Fruit fly (Drosophila melanogaster) whole organism, adult: ENCODE results near the gene bys.

Experiments used
- CG11617 ChIP-seq: fragments of 200-800 bp; sonication (Bioruptor generic); optimal IDR thresholded peaks from 2 replicates; lab custom pipeline; 2017; ENCODE audit warnings: mild to moderate bottlenecking, missing biosample characterization, missing genetic modification reagents, missing genetic modification characterization
- CG12768 ChIP-seq: fragments of 200-800 bp; sonication (Bioruptor generic); optimal IDR thresholded peaks from 2 replicates; lab custom pipeline; 2017; ENCODE audit warnings: missing biosample characterization, missing genetic modification characterization, mild to moderate bottlenecking, moderate library complexity, missing genetic modification reagents
- CG14711 ChIP-seq: fragments of 200-800 bp; sonication (Bioruptor generic); optimal IDR thresholded peaks from 2 replicates; lab custom pipeline; 2018; ENCODE audit warnings: missing biosample characterization, mild to moderate bottlenecking, missing genetic modification characterization, moderate library complexity
- CG33017 ChIP-seq: fragments of 200-800 bp; sonication (Bioruptor generic); optimal IDR thresholded peaks from 2 replicates; lab custom pipeline; 2018; ENCODE audit warnings: missing biosample characterization, mild to moderate bottlenecking, missing genetic modification characterization, moderate library complexity
- CG5204 ChIP-seq: fragments of 200-800 bp; sonication (Bioruptor generic); optimal IDR thresholded peaks from 2 replicates; lab custom pipeline; 2016; ENCODE audit warnings: missing biosample characterization, missing genetic modification characterization
- CG7045 ChIP-seq: fragments of 200-800 bp; sonication (Bioruptor generic); optimal IDR thresholded peaks from 2 replicates; lab custom pipeline; 2017; ENCODE audit warnings: missing biosample characterization, mild to moderate bottlenecking, missing genetic modification characterization
- CG7101 ChIP-seq: fragments of 200-800 bp; sonication (Bioruptor generic); optimal IDR thresholded peaks from 2 replicates; lab custom pipeline; 2018; ENCODE audit warnings: missing biosample characterization, mild to moderate bottlenecking, missing genetic modification characterization, moderate library complexity
- Hr96 ChIP-seq: fragments of 200-800 bp; sonication (Bioruptor generic); optimal IDR thresholded peaks from 2 replicates; lab custom pipeline; 2016; ENCODE audit warnings: missing biosample characterization, missing genetic modification characterization
- bab1 ChIP-seq: fragments of 200-800 bp; sonication (Bioruptor generic); optimal IDR thresholded peaks from 3 replicates; lab custom pipeline; 2019; ENCODE audit warnings: missing biosample characterization, mild to moderate bottlenecking, missing genetic modification characterization, moderate library complexity
- cic ChIP-seq: fragments of 200-800 bp; sonication (Bioruptor generic); optimal IDR thresholded peaks from 2 replicates; lab custom pipeline; 2017; ENCODE audit warnings: missing biosample characterization, mild to moderate bottlenecking, missing genetic modification characterization, moderate library complexity
- kay ChIP-seq: fragments of 200-800 bp; sonication (Bioruptor generic); peaks from one replicate; lab custom pipeline; 2016; ENCODE audit warnings: missing biosample characterization, missing genetic modification characterization, borderline replicate concordance
- ovo ChIP-seq: fragments of 200-800 bp; sonication (Bioruptor generic); optimal IDR thresholded peaks from 2 replicates; lab custom pipeline; 2016; ENCODE audit warnings: missing biosample characterization, missing genetic modification characterization
- tj ChIP-seq: fragments of 200-800 bp; sonication (Bioruptor generic); optimal IDR thresholded peaks from 3 replicates; lab custom pipeline; 2017; ENCODE audit warnings: missing biosample characterization, mild to moderate bottlenecking, missing genetic modification characterization, moderate library complexity

DNA sequence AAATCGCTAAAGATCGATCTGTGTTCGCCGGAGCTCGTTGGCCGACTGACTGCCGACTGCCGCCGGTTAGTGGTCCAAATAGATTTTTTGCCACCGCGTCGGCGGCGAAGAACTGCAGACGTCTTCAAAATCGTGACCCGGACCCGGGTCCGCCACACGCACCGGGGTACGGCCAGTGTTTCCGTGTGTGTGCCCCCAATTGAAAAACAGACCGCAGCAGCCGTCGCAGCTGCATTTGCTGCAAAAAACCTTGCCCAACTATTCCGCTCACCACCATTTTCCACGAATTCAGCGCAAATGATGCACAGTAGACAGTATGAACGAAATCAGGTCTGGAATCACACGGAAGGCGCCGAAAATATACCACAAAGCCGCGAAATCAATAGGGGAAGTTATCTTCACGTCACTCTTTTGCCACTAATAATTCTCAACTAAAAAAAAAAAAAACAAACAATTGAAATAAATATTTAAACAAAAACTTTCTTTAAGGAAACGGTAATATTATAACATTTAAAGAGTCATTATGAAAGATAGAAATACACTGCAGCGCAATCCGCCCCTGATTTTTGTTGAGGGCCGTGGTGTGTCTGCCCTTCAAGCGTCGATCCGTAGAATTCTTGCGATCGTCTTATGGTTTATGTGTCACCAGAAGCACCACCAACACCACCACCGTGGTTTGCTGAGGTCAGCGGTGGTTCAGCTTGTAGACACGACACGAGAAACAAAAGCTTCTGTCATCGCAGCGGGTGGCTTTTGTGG is 28.3 kb upstream of the bys start, which contains the start of gene dec:
- TF ChIP-seq CG5204: no peak
- no peak for TF ChIP-seq cic (GFP tag; lab: Kevin White, UChicago)
- TF ChIP-seq CG12768 (GFP tag; lab: Kevin White, UChicago): no peak
- TF ChIP-seq bab1 (GFP tag; lab: Kevin White, UChicago): peak; percentile 88
- no peak for TF ChIP-seq CG7045
- TF ChIP-seq ovo (GFP tag; lab: Kevin White, UChicago): no peak
- TF ChIP-seq Hr96: no peak
- TF ChIP-seq CG11617 (GFP tag; lab: Kevin White, UChicago): no peak
- TF ChIP-seq CG7101 (tag; lab: Kevin White, UChicago): no peak
- TF ChIP-seq kay: no peak
- peak; percentile 26 for TF ChIP-seq CG14711 (tag; lab: Kevin White, UChicago)
- TF ChIP-seq CG33017 (tag; lab: Kevin White, UChicago): no peak
- peak; percentile 95 for TF ChIP-seq tj (GFP tag; lab: Kevin White, UChicago)
